Worm (Caenorhabditis elegans) whole organism, L2 larva: ENCODE data around the gene R02D3.8.

ENCODE experiments used
- ama-1 ChIP-seq: fragments of 150-350 bp; optimal IDR thresholded peaks from 2 replicates; lab custom pipeline; 2018; ENCODE audit warnings: inconsistent platforms
- egl-27 ChIP-seq: sonication (generic microtip); optimal IDR thresholded peaks from 3 replicates; lab custom pipeline; 2017; ENCODE audit warnings: missing biosample characterization, missing genetic modification reagents, missing genetic modification characterization
- elt-3 ChIP-seq: sonication (generic microtip); optimal IDR thresholded peaks from 2 replicates; lab custom pipeline; 2017; ENCODE audit warnings: missing biosample characterization, missing genetic modification characterization
- lsy-2 ChIP-seq, 2 experiments: fragments of 150-350 bp in 1 of 2; sonication (generic microtip) in 1 of 2; optimal IDR thresholded peaks; 2 replicates each; lab custom pipeline; 2014 to 2017; ENCODE audit warnings: missing biosample characterization in 2 of 2, missing genetic modification characterization in 2 of 2
- mdl-1 ChIP-seq, 2 experiments: fragments of 150-350 bp in 1 of 2; sonication (generic microtip) in 1 of 2; optimal IDR thresholded peaks; 2 replicates each; lab custom pipeline; 2017; ENCODE audit warnings: missing biosample characterization in 2 of 2, missing genetic modification characterization in 2 of 2
- nhr-12 ChIP-seq: fragments of 150-350 bp; optimal IDR thresholded peaks from 2 replicates; lab custom pipeline; 2014; ENCODE audit warnings: missing biosample characterization, missing genetic modification characterization
- nhr-23 ChIP-seq: fragments of 150-350 bp; optimal IDR thresholded peaks from 2 replicates; lab custom pipeline; 2014; ENCODE audit warnings: missing biosample characterization, missing genetic modification reagents, missing genetic modification characterization
- nhr-6 ChIP-seq: fragments of 150-350 bp; optimal IDR thresholded peaks from 2 replicates; lab custom pipeline; 2014; ENCODE audit warnings: missing biosample characterization, missing genetic modification characterization
- nhr-77 ChIP-seq: fragments of 150-350 bp; optimal IDR thresholded peaks from 2 replicates; lab custom pipeline; 2014; ENCODE audit warnings: missing biosample characterization, missing genetic modification characterization
- sem-4 ChIP-seq: fragments of 150-350 bp; optimal IDR thresholded peaks from 2 replicates; lab custom pipeline; 2014; ENCODE audit warnings: missing biosample characterization, missing genetic modification reagents, missing genetic modification characterization
- unc-39 ChIP-seq: fragments of 150-350 bp; optimal IDR thresholded peaks from 2 replicates; lab custom pipeline; 2014; ENCODE audit warnings: missing biosample characterization, missing genetic modification characterization
- unc-55 ChIP-seq: fragments of 150-350 bp; sonication (generic microtip); optimal IDR thresholded peaks from 3 replicates; lab custom pipeline; 2014; ENCODE audit warnings: missing biosample characterization, missing genetic modification reagents, missing genetic modification characterization
- ztf-11 ChIP-seq: sonication (generic microtip); optimal IDR thresholded peaks from 2 replicates; lab custom pipeline; 2017; ENCODE audit warnings: missing biosample characterization, missing genetic modification characterization
- ztf-4 ChIP-seq: fragments of 150-350 bp; optimal IDR thresholded peaks from 2 replicates; lab custom pipeline; 2014; ENCODE audit warnings: missing biosample characterization, missing genetic modification characterization

DNA sequence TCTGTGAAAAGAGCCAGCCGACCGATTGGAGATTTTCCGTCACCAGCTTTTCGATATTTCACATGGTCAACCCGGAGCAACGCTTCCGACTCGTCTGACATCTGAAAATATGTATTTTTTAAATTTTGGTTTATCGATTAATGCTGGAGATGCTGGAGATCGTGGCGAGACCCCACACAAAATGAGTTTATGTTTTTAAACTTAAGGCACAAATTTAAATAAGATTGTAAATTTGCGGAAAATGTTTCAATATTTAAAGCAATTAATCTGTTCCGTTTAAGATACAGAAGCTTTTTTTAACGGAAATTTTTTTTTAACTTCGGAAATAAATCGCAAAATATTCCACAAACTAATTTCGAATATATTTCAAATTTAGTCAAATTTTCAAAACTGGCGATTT is 25.3 kb downstream of the R02D3.8 start, which contains the start of gene gtf-2H1:
- no peak for TF ChIP-seq egl-27
- no peak for TF ChIP-seq nhr-77
- TF ChIP-seq mdl-1 (tag; optimal IDR thresholded peaks at IDR 0.05; lab: Kevin White, UChicago) = no peak
- no peak for TF ChIP-seq nhr-12 (tag; lab: Kevin White, UChicago)
- TF ChIP-seq ztf-4 (tag; lab: Kevin White, UChicago) = no peak
- TF ChIP-seq nhr-23 (tag; lab: Kevin White, UChicago) = no peak
- TF ChIP-seq unc-55 (GFP tag; lab: Kevin White, UChicago) = no peak
- no peak for TF ChIP-seq sem-4 (tag; lab: Kevin White, UChicago)
- TF ChIP-seq elt-3 (tag; lab: Kevin White, UChicago) = no peak
- no peak for TF ChIP-seq ama-1
- TF ChIP-seq nhr-6 (tag; lab: Kevin White, UChicago) = no peak
- TF ChIP-seq lsy-2 (tag; optimal IDR thresholded peaks at IDR 0.05; lab: Kevin White, UChicago) = no peak
- TF ChIP-seq unc-39 = no peak
- no peak for TF ChIP-seq ztf-11
